Worm (Caenorhabditis elegans) whole organism, L1 larva: ENCODE data around the gene lgc-18.

Source experiments
- elt-2 ChIP-seq: sonication (generic microtip); optimal IDR thresholded peaks from 2 replicates; lab custom pipeline; 2016; ENCODE audit warnings: missing genetic modification characterization, mild to moderate bottlenecking, inconsistent platforms, missing compliant biosample characterization, missing genetic modification reagents
- lin-13 ChIP-seq: fragments of 150-350 bp; optimal IDR thresholded peaks from 2 replicates; lab custom pipeline; 2014; ENCODE audit warnings: missing biosample characterization, missing genetic modification reagents, missing genetic modification characterization
- mep-1 ChIP-seq: fragments of 150-350 bp; optimal IDR thresholded peaks from 2 replicates; lab custom pipeline; 2014; ENCODE audit warnings: missing biosample characterization, missing genetic modification characterization
- nhr-237 ChIP-seq: fragments of 150-350 bp; optimal IDR thresholded peaks from 2 replicates; lab custom pipeline; 2014; ENCODE audit warnings: missing biosample characterization, missing genetic modification characterization
- nhr-76 ChIP-seq: sonication (generic microtip); optimal IDR thresholded peaks from 2 replicates; lab custom pipeline; 2017; ENCODE audit warnings: missing biosample characterization, missing genetic modification characterization
- nhr-77 ChIP-seq: fragments of 150-350 bp; optimal IDR thresholded peaks from 2 replicates; lab custom pipeline; 2014; ENCODE audit warnings: missing biosample characterization, missing genetic modification characterization
- nhr-84 ChIP-seq: sonication (generic microtip); optimal IDR thresholded peaks from 2 replicates; lab custom pipeline; 2017; ENCODE audit warnings: missing biosample characterization, missing genetic modification characterization
- skn-1 ChIP-seq: fragments of 150-350 bp; optimal IDR thresholded peaks from 2 replicates; lab custom pipeline; 2014; ENCODE audit warnings: missing biosample characterization, missing genetic modification characterization
- unc-62 ChIP-seq: fragments of 150-350 bp; optimal IDR thresholded peaks from 2 replicates; lab custom pipeline; 2014; ENCODE audit warnings: missing biosample characterization, missing genetic modification reagents, missing genetic modification characterization
- unc-86 ChIP-seq: sonication (generic microtip); optimal IDR thresholded peaks from 2 replicates; lab custom pipeline; 2016; ENCODE audit warnings: missing genetic modification characterization, missing compliant biosample characterization

ce11 chrX:12142569-12142968 lies 17.2 kb downstream of the lgc-18 start, which contains the start of gene M153.3:
- no peak for TF ChIP-seq nhr-237
- TF ChIP-seq nhr-76: no peak
- TF ChIP-seq mep-1 (tag; lab: Kevin White, UChicago): no peak
- TF ChIP-seq nhr-84: no peak
- TF ChIP-seq lin-13 (GFP tag; lab: Kevin White, UChicago): no peak
- TF ChIP-seq nhr-77 (tag; lab: Kevin White, UChicago): no peak
- no peak for TF ChIP-seq unc-62
- no peak for TF ChIP-seq unc-86 (tag; lab: Kevin White, UChicago)
- TF ChIP-seq skn-1 (tag; lab: Kevin White, UChicago): no peak
- TF ChIP-seq elt-2 (tag; lab: Kevin White, UChicago): no peak
